Fruit fly (Drosophila melanogaster) whole organism, wandering third instar larva: ENCODE results near the gene CG33160.

Experiments
- Abd-B ChIP-seq: fragments of >200 bp; optimal IDR thresholded peaks from 2 replicates; lab custom pipeline; 2017; ENCODE audit warnings: missing biosample characterization, missing genetic modification characterization
- CG32264 ChIP-seq: fragments of 200-800 bp; sonication (Bioruptor generic); optimal IDR thresholded peaks from 2 replicates; lab custom pipeline; 2016; ENCODE audit warnings: missing biosample characterization, missing genetic modification characterization
- CG9705 ChIP-seq: fragments of 200-800 bp; sonication (Bioruptor generic); optimal IDR thresholded peaks from 2 replicates; lab custom pipeline; 2018; ENCODE audit warnings: missing biosample characterization, mild to moderate bottlenecking, missing genetic modification characterization
- CrebA ChIP-seq: fragments of 200-800 bp; sonication (Bioruptor generic); optimal IDR thresholded peaks from 2 replicates; lab custom pipeline; 2016; ENCODE audit warnings: missing biosample characterization, mild to moderate bottlenecking, missing genetic modification characterization, borderline replicate concordance
- Dfd ChIP-seq: fragments of >200 bp; optimal IDR thresholded peaks from 2 replicates; lab custom pipeline; 2017; ENCODE audit warnings: missing biosample characterization, missing genetic modification characterization
- Dif ChIP-seq: fragments of 200-275, 200-300 bp; sonication (Bioruptor generic); optimal IDR thresholded peaks from 2 replicates; lab custom pipeline; 2018; ENCODE audit warnings: missing biosample characterization, missing genetic modification characterization; ENCODE audit not compliant: partially characterized antibody
- GATAd ChIP-seq: sonication (Bioruptor generic); optimal IDR thresholded peaks from 2 replicates; lab custom pipeline; 2016; ENCODE audit warnings: missing biosample characterization, missing genetic modification characterization
- HLH106 ChIP-seq: fragments of 200-800 bp; optimal IDR thresholded peaks from 3 replicates; lab custom pipeline; 2019; ENCODE audit warnings: missing biosample characterization, mild to moderate bottlenecking, missing genetic modification characterization, moderate library complexity
- Hnf4 ChIP-seq: fragments of 200-800 bp; sonication (Bioruptor generic); optimal IDR thresholded peaks from 2 replicates; lab custom pipeline; 2016; ENCODE audit warnings: missing biosample characterization, mild to moderate bottlenecking, missing genetic modification characterization
- Hr78 ChIP-seq: fragments of >200 bp; optimal IDR thresholded peaks from 2 replicates; lab custom pipeline; 2017; ENCODE audit warnings: missing biosample characterization, missing genetic modification characterization
- Hr83 ChIP-seq: fragments of 200-300 bp; sonication (Bioruptor generic); optimal IDR thresholded peaks from 2 replicates; lab custom pipeline; 2016; ENCODE audit warnings: missing biosample characterization, mild to moderate bottlenecking, missing genetic modification characterization, moderate library complexity; ENCODE audit not compliant: poor library complexity, severe bottlenecking
- Jra ChIP-seq: sonication (Bioruptor generic); optimal IDR thresholded peaks from 2 replicates; lab custom pipeline; 2016; ENCODE audit warnings: missing biosample characterization, missing genetic modification characterization
- Mio ChIP-seq: sonication (Bioruptor generic); optimal IDR thresholded peaks from 2 replicates; lab custom pipeline; 2016; ENCODE audit warnings: missing biosample characterization, missing genetic modification characterization
- Myc ChIP-seq: fragments of >200 bp; optimal IDR thresholded peaks from 2 replicates; lab custom pipeline; 2017
- N ChIP-seq: fragments of >200 bp; optimal IDR thresholded peaks from 2 replicates; lab custom pipeline; 2018; ENCODE audit warnings: missing biosample characterization, missing external identifiers, missing genetic modification characterization
- OdsH ChIP-seq: fragments of 200-800 bp; sonication (Bioruptor generic); optimal IDR thresholded peaks from 2 replicates; lab custom pipeline; 2016; ENCODE audit warnings: missing biosample characterization, mild to moderate bottlenecking, missing genetic modification characterization
- Rel ChIP-seq, 2 experiments: fragments of 200-800 bp; sonication (Bioruptor generic) in 1 of 2; optimal IDR thresholded peaks; 2 replicates in 1 of 2; 3 replicates in 1 of 2; lab custom pipeline; 2016 to 2019; ENCODE audit warnings: mild to moderate bottlenecking in 2 of 2, missing biosample characterization in 2 of 2, missing genetic modification characterization in 2 of 2, moderate library complexity in 1 of 2
- Sp1 ChIP-seq: fragments of 200-800 bp; sonication (Bioruptor generic); optimal IDR thresholded peaks from 3 replicates; lab custom pipeline; 2019; ENCODE audit warnings: missing biosample characterization, mild to moderate bottlenecking, missing genetic modification characterization, moderate library complexity
- Vsx2 ChIP-seq: fragments of 200-300, 225-300 bp; sonication (Bioruptor generic); optimal IDR thresholded peaks from 2 replicates; lab custom pipeline; 2018; ENCODE audit warnings: missing biosample characterization, missing genetic modification characterization; ENCODE audit not compliant: partially characterized antibody
- br ChIP-seq: fragments of 200-800 bp; sonication (Bioruptor generic); optimal IDR thresholded peaks from 2 replicates; lab custom pipeline; 2016; ENCODE audit warnings: missing biosample characterization, missing genetic modification characterization
- brk ChIP-seq: fragments of 200-800 bp; sonication (Bioruptor generic); optimal IDR thresholded peaks from 2 replicates; lab custom pipeline; 2016; ENCODE audit warnings: missing biosample characterization, mild to moderate bottlenecking, missing genetic modification characterization
- dl ChIP-seq, 2 experiments: fragments of 175-275, 200-275 bp in 1 of 2; fragments of 200-275 bp in 1 of 2; sonication (Bioruptor generic); optimal IDR thresholded peaks; lab custom pipeline; 2018; ENCODE audit warnings: mild to moderate bottlenecking in 2 of 2, missing biosample characterization in 2 of 2, missing genetic modification characterization in 2 of 2, moderate library complexity in 2 of 2; ENCODE audit not compliant: partially characterized antibody in 2 of 2, insufficient read depth in 1 of 2
- dmrt93B ChIP-seq: fragments of 200-800 bp; sonication (Bioruptor generic); optimal IDR thresholded peaks from 2 replicates; lab custom pipeline; 2018; ENCODE audit warnings: missing biosample characterization, mild to moderate bottlenecking, missing genetic modification characterization
- dsf ChIP-seq: sonication (Bioruptor generic); optimal IDR thresholded peaks from 2 replicates; lab custom pipeline; 2016; ENCODE audit warnings: missing biosample characterization, missing genetic modification characterization, borderline replicate concordance
- ey ChIP-seq: fragments of 200-800 bp; sonication (Bioruptor generic); optimal IDR thresholded peaks from 2 replicates; lab custom pipeline; 2016; ENCODE audit warnings: missing biosample characterization, missing genetic modification characterization
- foxo ChIP-seq, 2 experiments: fragments of 200-800 bp; sonication (Bioruptor generic); optimal IDR thresholded peaks; 2 replicates in 1 of 2; 3 replicates in 1 of 2; lab custom pipeline; 2016 to 2017; ENCODE audit warnings: missing biosample characterization in 2 of 2, missing genetic modification characterization in 2 of 2
- fru ChIP-seq: fragments of 200-800 bp; sonication (Bioruptor generic); optimal IDR thresholded peaks from 3 replicates; lab custom pipeline; 2016; ENCODE audit warnings: missing biosample characterization, mild to moderate bottlenecking, missing genetic modification characterization
- h ChIP-seq: fragments of 200-800 bp; sonication (Bioruptor generic); optimal IDR thresholded peaks from 3 replicates; lab custom pipeline; 2016; ENCODE audit warnings: missing biosample characterization, mild to moderate bottlenecking, missing genetic modification characterization
- jim ChIP-seq: fragments of 175-275, 200-325 bp; sonication (Bioruptor generic); optimal IDR thresholded peaks from 2 replicates; lab custom pipeline; 2016; ENCODE audit warnings: missing biosample characterization, mild to moderate bottlenecking, missing genetic modification characterization
- lola ChIP-seq: fragments of >200 bp; optimal IDR thresholded peaks from 2 replicates; lab custom pipeline; 2017; ENCODE audit warnings: missing biosample characterization, missing genetic modification characterization
- pan ChIP-seq: fragments of >200 bp; optimal IDR thresholded peaks from 2 replicates; lab custom pipeline; 2017
- psq ChIP-seq: fragments of 200-800 bp; sonication (Bioruptor generic); optimal IDR thresholded peaks from 3 replicates; lab custom pipeline; 2017; ENCODE audit warnings: missing biosample characterization, mild to moderate bottlenecking, missing genetic modification characterization, moderate library complexity
- rgr ChIP-seq: fragments of 200-800 bp; sonication (Bioruptor generic); optimal IDR thresholded peaks from 3 replicates; lab custom pipeline; 2016; ENCODE audit warnings: missing biosample characterization, mild to moderate bottlenecking, missing genetic modification characterization
- sage ChIP-seq: fragments of 200-800 bp; sonication (Bioruptor generic); optimal IDR thresholded peaks from 2 replicates; lab custom pipeline; 2016; ENCODE audit warnings: missing biosample characterization, mild to moderate bottlenecking, missing genetic modification characterization
- sv ChIP-seq: fragments of 200-800 bp; sonication (Bioruptor generic); optimal IDR thresholded peaks from 3 replicates; lab custom pipeline; 2016; ENCODE audit warnings: missing biosample characterization, missing genetic modification characterization
- tai ChIP-seq: sonication (Bioruptor generic); optimal IDR thresholded peaks from 2 replicates; lab custom pipeline; 2016; ENCODE audit warnings: missing biosample characterization, missing genetic modification characterization
- usp ChIP-seq: fragments of >200 bp; optimal IDR thresholded peaks from 2 replicates; lab custom pipeline; 2017; ENCODE audit warnings: missing biosample characterization, missing genetic modification characterization
- woc ChIP-seq: sonication (Bioruptor generic); optimal IDR thresholded peaks from 2 replicates; lab custom pipeline; 2016; ENCODE audit warnings: missing biosample characterization, mild to moderate bottlenecking, missing genetic modification characterization

The CG33160 gene

dm6 chr3L:3249997-3250774 is 44.0 kb upstream of the CG33160 start (continued):
- TF ChIP-seq Mio (GFP tag; lab: Kevin White, UChicago) (no peak), CG9705 (no peak)

dm6 chr3L:3249664-3249996 is 43.5 kb upstream of the CG33160 start:
- TF ChIP-seq woc (GFP tag; lab: Kevin White, UChicago) (no peak), sv (GFP tag; lab: Kevin White, UChicago) (no peak), Hr83 (peak; percentile 82)
- TF ChIP-seq, all 38 proteins: peak for 1

dm6 chr3L:3248714-3249663 is 42.8 kb upstream of the CG33160 start:
- peak; percentile 89 for TF ChIP-seq GATAd
- TF ChIP-seq psq (GFP tag; lab: Kevin White, UChicago): peak; percentile 98
- TF ChIP-seq dsf: peak; percentile 92
- TF ChIP-seq dl (GFP tag; optimal IDR thresholded peaks at IDR 0.05; lab: Kevin White, UChicago; ENCODE audit: insufficient read depth in 1 of 2, partially characterized antibody in 2 of 2): peak in 1 of 2 experiments; percentile 59
- TF ChIP-seq rgr (GFP tag; lab: Kevin White, UChicago): peak; percentile 99
- peak; percentile 18 for TF ChIP-seq sv (GFP tag; lab: Kevin White, UChicago)
- TF ChIP-seq ey (GFP tag; lab: Kevin White, UChicago): peak; percentile 99
- no peak for TF ChIP-seq Abd-B
- peak; percentile 93 for TF ChIP-seq brk (GFP tag; lab: Kevin White, UChicago)
- TF ChIP-seq Mio (GFP tag; lab: Kevin White, UChicago): peak; percentile 86
- TF ChIP-seq CG32264 (GFP tag; lab: Kevin White, UChicago): peak; percentile 96
- peak; percentile 96 for TF ChIP-seq Hr83
- TF ChIP-seq pan (lab: Kevin White, UChicago): no peak
- peak; percentile 98 for TF ChIP-seq HLH106 (tag; lab: Kevin White, UChicago)
- no peak for TF ChIP-seq Myc
- peak; percentile 53 for TF ChIP-seq Dif (GFP tag; lab: Kevin White, UChicago)
- peak; percentile 25 for TF ChIP-seq N (GFP tag; lab: Kevin White, UChicago)
- TF ChIP-seq fru: peak; percentile 98
- peak; percentile 95 for TF ChIP-seq sage (GFP tag; lab: Kevin White, UChicago)
- TF ChIP-seq Hnf4 (GFP tag; lab: Kevin White, UChicago): peak; percentile 92
- TF ChIP-seq CrebA: peak; percentile 91
- TF ChIP-seq CG9705: peak; percentile 98
- peak; percentile 98 for TF ChIP-seq br
- TF ChIP-seq usp: no peak
- peak; percentile 99 for TF ChIP-seq woc (GFP tag; lab: Kevin White, UChicago)
- peak; percentile 99 for TF ChIP-seq Sp1 (GFP tag; lab: Kevin White, UChicago)
- TF ChIP-seq h: peak; percentile 99
- TF ChIP-seq Hr78 (GFP tag; lab: Kevin White, UChicago): no peak
- peak; percentile 95 for TF ChIP-seq Rel (GFP tag; optimal IDR thresholded peaks at IDR 0.05; lab: Kevin White, UChicago)
- TF ChIP-seq Rel (tag; optimal IDR thresholded peaks at IDR 0.05; lab: Kevin White, UChicago): peak; percentile 87
- peak; percentile 99 for TF ChIP-seq dmrt93B (GFP tag; lab: Kevin White, UChicago)
- TF ChIP-seq tai (GFP tag; lab: Kevin White, UChicago): peak; percentile 95
- peak; percentile 93 to 99 for TF ChIP-seq foxo (GFP tag; optimal IDR thresholded peaks at IDR 0.05; lab: Kevin White, UChicago)
- peak; percentile 39 for TF ChIP-seq Vsx2 (GFP tag; lab: Kevin White, UChicago)
- peak; percentile 95 for TF ChIP-seq Jra
- TF ChIP-seq OdsH (GFP tag; lab: Kevin White, UChicago): peak; percentile 99
- peak; percentile 97 for TF ChIP-seq Dfd (GFP tag; lab: Kevin White, UChicago)
- TF ChIP-seq jim: peak; percentile 99
- no peak for TF ChIP-seq lola (GFP tag; lab: Kevin White, UChicago)
